Worm (Caenorhabditis elegans) whole organism, L4 larva: Measurements from ENCODE around the gene C45B11.2.

ENCODE experiments used
- mep-1 ChIP-seq: fragments of 150-350 bp; sonication (generic microtip); optimal IDR thresholded peaks from 3 replicates; lab custom pipeline; 2014; ENCODE audit warnings: missing biosample characterization, missing genetic modification characterization
- mxl-2 ChIP-seq: fragments of 200-800 bp; sonication (Bioruptor generic); conservative IDR thresholded peaks from 2 replicates; pipeline ENCODE4 v1.3.6; 2022; ENCODE audit warnings: missing genetic modification reagents, missing genetic modification characterization, missing compliant biosample characterization
- nhr-237 ChIP-seq: sonication (generic microtip); optimal IDR thresholded peaks from 2 replicates; lab custom pipeline; 2017; ENCODE audit warnings: missing biosample characterization, missing genetic modification characterization
- pha-4 ChIP-seq, 2 experiments: fragments of 150-350 bp in 1 of 2; fragments of 200-800 bp in 1 of 2; sonication (Bioruptor generic) in 1 of 2; IDR thresholded peaks in 1 of 2; optimal IDR thresholded peaks in 1 of 2; 2 replicates each; pipeline versions ENCODE4 v1.3.6 to Lab custom; 2014 to 2022; ENCODE audit warnings: missing genetic modification characterization in 2 of 2, missing genetic modification reagents in 2 of 2, missing biosample characterization in 1 of 2, missing compliant biosample characterization in 1 of 2

- no peak for TF ChIP-seq nhr-237 (tag; lab: Kevin White, UChicago)
- TF ChIP-seq mep-1 (tag; lab: Kevin White, UChicago): no peak
- no peak for TF ChIP-seq pha-4 (GFP tag; IDR thresholded peaks at IDR 0.05; lab: Robert Waterston, UW)
- TF ChIP-seq pha-4 (tag; optimal IDR thresholded peaks at IDR 0.05; lab: Kevin White, UChicago): no peak
- TF ChIP-seq mxl-2 (GFP tag; lab: Robert Waterston, UW): no peak
These were observed 14.8 kb upstream of the C45B11.2 start for ce11 chrV:11027740-11028139.
